Fruit fly (Drosophila melanogaster): ENCODE results near the gene CG5466.

The CG5466 gene

DNA sequence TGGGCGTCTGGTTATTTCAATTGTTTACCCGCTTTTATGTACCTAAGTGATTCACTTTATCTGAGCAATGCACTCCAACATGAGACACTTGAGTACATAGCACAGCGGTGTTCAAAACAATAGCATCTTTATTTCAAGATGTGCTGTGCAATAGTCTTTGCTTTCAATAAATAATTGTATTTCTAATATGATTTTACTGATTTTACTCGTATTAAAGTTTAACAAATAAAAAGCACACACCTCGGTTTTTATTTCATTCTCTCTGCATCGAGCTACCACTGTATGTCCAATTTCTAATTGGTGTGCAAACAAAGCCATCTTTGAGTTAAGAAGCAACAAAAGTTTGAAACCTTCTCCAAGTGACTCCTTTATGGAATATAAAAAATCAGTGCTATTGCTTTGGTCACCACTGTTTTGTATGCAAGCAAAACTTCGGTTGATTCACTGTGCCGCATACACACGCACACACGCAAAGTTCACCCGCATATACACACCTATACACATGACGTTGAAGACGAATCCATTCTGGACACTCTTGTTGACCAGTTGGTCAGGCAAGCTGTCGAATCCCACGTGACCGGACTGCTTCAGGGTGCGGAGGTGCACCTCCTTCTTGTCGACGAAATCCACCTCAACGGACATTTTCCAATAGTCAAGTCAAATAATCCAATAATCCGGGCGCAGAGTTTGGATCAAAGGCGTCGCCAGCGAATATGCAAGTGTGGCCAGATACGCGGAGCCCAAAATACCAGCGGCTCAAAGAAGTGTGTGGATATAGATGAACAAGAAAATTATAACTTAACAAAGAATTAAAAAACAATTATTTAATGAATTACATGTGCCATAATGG, 29.8 kb upstream of the CG5466 start, which contains the start of gene Septin2 (continued):
- TF ChIP-seq CG10274 (GFP tag; optimal IDR thresholded peaks at IDR 0.05): peak; percentile 33
- peak; percentile 79 for TF ChIP-seq Xbp1 (GFP tag; optimal IDR thresholded peaks at IDR 0.05)
- TF ChIP-seq CG6765 (GFP tag; optimal IDR thresholded peaks at IDR 0.05): no peak
- peak; percentile 47; the same call in 1 of the 2 replicates for TF ChIP-seq Atf6 (GFP tag; IDR thresholded peaks at IDR 0.05)
- TF ChIP-seq dpn (GFP tag; optimal IDR thresholded peaks at IDR 0.05): peak; percentile 49 to 75
- TF ChIP-seq hbn (GFP tag; IDR thresholded peaks at IDR 0.05; ENCODE audit: partially characterized antibody): no peak
- TF ChIP-seq HLH4C (GFP tag; IDR thresholded peaks at IDR 0.05; ENCODE audit: partially characterized antibody): no peak
- TF ChIP-seq CG10979 (tag; optimal IDR thresholded peaks at IDR 0.05): peak; percentile 89
- no peak for TF ChIP-seq oc (tag; optimal IDR thresholded peaks at IDR 0.05)
- TF ChIP-seq CG3838 (GFP tag; optimal IDR thresholded peaks at IDR 0.05): peak; percentile 70
- no peak for TF ChIP-seq dan (GFP tag; IDR thresholded peaks at IDR 0.05)
- TF ChIP-seq CG12769 (tag; optimal IDR thresholded peaks at IDR 0.05): no peak
- TF ChIP-seq CG10321 (GFP tag; IDR thresholded peaks at IDR 0.05): peak; percentile 47; the same call in 1 of the 2 replicates
- peak; percentile 61 for TF ChIP-seq wor (GFP tag; IDR thresholded peaks at IDR 0.05)
- TF ChIP-seq vnd (GFP tag; IDR thresholded peaks at IDR 0.05; ENCODE audit: partially characterized antibody): no peak
- peak; percentile 67; the same call in 1 of the 2 replicates for TF ChIP-seq ttk (GFP tag; IDR thresholded peaks at IDR 0.05)
- TF ChIP-seq gro (GFP tag; optimal IDR thresholded peaks at IDR 0.05): no peak
- TF ChIP-seq CG11247 (GFP tag; IDR thresholded peaks at IDR 0.05): no peak
- TF ChIP-seq btn (GFP tag; optimal IDR thresholded peaks at IDR 0.05): peak; percentile 56
- TF ChIP-seq CG15696 (tag; optimal IDR thresholded peaks at IDR 0.05): peak; percentile 70
- no peak for TF ChIP-seq mld (GFP tag; IDR thresholded peaks at IDR 0.05; ENCODE audit: partially characterized antibody)
- peak; percentile 65 for TF ChIP-seq run (tag; optimal IDR thresholded peaks at IDR 0.05)
- TF ChIP-seq dati (GFP tag; IDR thresholded peaks at IDR 0.05): no peak
- TF ChIP-seq CG34422 (GFP tag; IDR thresholded peaks at IDR 0.05): peak; percentile 61
- TF ChIP-seq CG9876 (GFP tag; optimal IDR thresholded peaks at IDR 0.05): no peak
- no peak; the same call in 2 of the 3 replicates for TF ChIP-seq otp (GFP tag; IDR thresholded peaks at IDR 0.05)
- no peak for TF ChIP-seq D (optimal IDR thresholded peaks at IDR 0.05)
- TF ChIP-seq D (GFP tag; optimal IDR thresholded peaks at IDR 0.05): peak; percentile 89
- no peak for TF ChIP-seq Vsx1 (GFP tag; optimal IDR thresholded peaks at IDR 0.05)
- TF ChIP-seq CG6254 (GFP tag; optimal IDR thresholded peaks at IDR 0.05): peak; percentile 86
- TF ChIP-seq fu2 (GFP tag; optimal IDR thresholded peaks at IDR 0.05): peak; percentile 6
- peak; percentile 49 for TF ChIP-seq Atf-2 (GFP tag; optimal IDR thresholded peaks at IDR 0.05)
- TF ChIP-seq Hr39 (optimal IDR thresholded peaks at IDR 0.05): no peak
- peak; percentile 7; the same call in 1 of the 2 replicates for TF ChIP-seq CG8765 (GFP tag; IDR thresholded peaks at IDR 0.05)
- peak; percentile 68 for TF ChIP-seq caup (GFP tag; optimal IDR thresholded peaks at IDR 0.05; ENCODE audit: severe bottlenecking)
- peak; percentile 66 for TF ChIP-seq CG17802 (tag; optimal IDR thresholded peaks at IDR 0.05)
- TF ChIP-seq CG14014 (GFP tag; IDR thresholded peaks at IDR 0.05): peak; percentile 38; the same call in 1 of the 2 replicates
- no peak for TF ChIP-seq CrebB (tag; optimal IDR thresholded peaks at IDR 0.05)
- TF ChIP-seq CG17912 (GFP tag; optimal IDR thresholded peaks at IDR 0.05): no peak
- peak; percentile 71 for TF ChIP-seq stc (GFP tag; IDR thresholded peaks at IDR 0.05)
- no peak for TF ChIP-seq Doc3 (GFP tag; IDR thresholded peaks at IDR 0.05; ENCODE audit: partially characterized antibody)
- TF ChIP-seq CkIIα-i1 (GFP tag; IDR thresholded peaks at IDR 0.05): 0 out of 2 replicates have a peak, but pooled peaks have one; percentile 11
- peak; percentile 82 for TF ChIP-seq CG4820 (GFP tag; optimal IDR thresholded peaks at IDR 0.05)
- no peak for TF ChIP-seq aop (GFP tag; IDR thresholded peaks at IDR 0.05)
- TF ChIP-seq sisA (GFP tag; IDR thresholded peaks at IDR 0.05): peak; percentile 75
- TF ChIP-seq Meics (GFP tag; optimal IDR thresholded peaks at IDR 0.05): peak; percentile 71
- TF ChIP-seq CG31365 (tag; optimal IDR thresholded peaks at IDR 0.05): peak; percentile 24
- TF ChIP-seq Dip3 (GFP tag; optimal IDR thresholded peaks at IDR 0.05): peak; percentile 14
- no peak for TF ChIP-seq CG14965 (GFP tag; optimal IDR thresholded peaks at IDR 0.05; ENCODE audit: borderline replicate concordance)
